Worm (Caenorhabditis elegans): Measurements from ENCODE around the gene npr-34.
A peak's percentile ranks its signal among the peaks of the same experiment; 100 is the strongest.

Gene npr-34

DNA sequence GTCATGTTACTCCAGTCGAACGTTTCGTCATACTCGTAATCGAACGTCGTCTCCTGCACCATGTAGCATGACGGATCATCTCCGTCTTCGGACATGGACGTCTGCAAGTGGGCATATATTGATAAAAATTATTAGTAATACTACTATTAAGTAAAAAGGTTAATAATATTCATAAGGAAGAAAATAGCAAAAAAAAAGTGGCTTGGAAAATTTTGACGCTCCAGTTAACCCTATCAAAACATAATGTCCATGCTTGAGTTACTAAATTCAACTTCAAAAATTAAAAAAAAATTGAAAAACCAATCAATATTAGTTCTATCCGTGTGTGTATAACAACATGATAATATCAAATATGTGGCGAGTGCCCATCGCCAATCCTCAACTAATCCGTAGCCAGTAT, at the start of gene npr-34:
Gene npr-34, minus strand, starts transcription at position 101 of the 400 bp plus-strand sequence.
- TF ChIP-seq ceh-82 (tag; optimal IDR thresholded peaks at IDR 0.05) (no peak), aly-2 (tag; optimal IDR thresholded peaks at IDR 0.05) (no peak), tbx-2 (tag; optimal IDR thresholded peaks at IDR 0.05) (no peak), ceh-8 (GFP tag; optimal IDR thresholded peaks at IDR 0.05) (no peak), mab-9 (GFP tag; IDR thresholded peaks at IDR 0.05) (no peak)

DNA sequence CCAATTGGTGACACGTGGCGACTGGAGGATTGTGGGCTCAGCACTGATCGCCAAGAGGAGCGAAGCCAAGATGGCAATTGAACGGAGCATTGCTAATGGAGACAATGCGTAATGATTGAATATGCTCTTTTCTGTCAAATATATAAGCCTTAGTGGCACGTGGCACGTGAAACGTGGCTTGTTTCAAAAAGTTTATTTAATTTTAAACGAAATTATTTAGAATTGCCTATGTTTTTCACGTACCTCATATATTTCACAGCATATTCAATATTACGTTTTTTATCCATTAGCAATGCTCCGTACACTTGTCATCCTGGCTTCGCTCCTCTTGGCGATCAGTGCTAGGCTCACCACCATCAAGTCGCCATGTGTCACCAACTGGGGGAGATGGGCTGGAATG, 46.9 kb upstream of the npr-34 start, which contains the start of gene Y54E2A.9:
Gene Y54E2A.9, minus strand, starts transcription at position 101 of the 400 bp plus-strand sequence.
- no peak for TF ChIP-seq C16A3.4 (tag; optimal IDR thresholded peaks at IDR 0.05)
- TF ChIP-seq ztf-4 (tag; optimal IDR thresholded peaks at IDR 0.05), result no peak
- TF ChIP-seq C04F5.9 (tag; optimal IDR thresholded peaks at IDR 0.05), result no peak
- no peak for TF ChIP-seq vab-15 (tag; optimal IDR thresholded peaks at IDR 0.05)
- no peak for TF ChIP-seq ceh-88 (GFP tag; IDR thresholded peaks at IDR 0.05)
- TF ChIP-seq lir-3 (tag; optimal IDR thresholded peaks at IDR 0.05; ENCODE audit: poor library complexity), result no peak
- no peak for TF ChIP-seq nhr-20 (tag; optimal IDR thresholded peaks at IDR 0.05)
- TF ChIP-seq xbp-1 (tag; optimal IDR thresholded peaks at IDR 0.05), result no peak
- TF ChIP-seq lin-35 (GFP tag; optimal IDR thresholded peaks at IDR 0.05), result no peak
- TF ChIP-seq grh-1 (GFP tag; IDR thresholded peaks at IDR 0.05), result no peak
- TF ChIP-seq sup-37 (GFP tag; optimal IDR thresholded peaks at IDR 0.05), result no peak
- TF ChIP-seq unc-30 (tag; optimal IDR thresholded peaks at IDR 0.05), result no peak
- no peak for TF ChIP-seq jun-1 (tag; optimal IDR thresholded peaks at IDR 0.05)
- no peak for TF ChIP-seq mab-9 (GFP tag; IDR thresholded peaks at IDR 0.05)
- no peak for TF ChIP-seq nhr-11 (tag; optimal IDR thresholded peaks at IDR 0.05)
- TF ChIP-seq lsy-2 (tag; optimal IDR thresholded peaks at IDR 0.05), result no peak
- TF ChIP-seq lin-15B (tag; optimal IDR thresholded peaks at IDR 0.05), result no peak
- TF ChIP-seq unc-98 (GFP tag; IDR thresholded peaks at IDR 0.05), result no peak

ce11 chrII:14779851-14780250, 40.8 kb upstream of the npr-34 start:
- TF ChIP-seq grh-1 (GFP tag; IDR thresholded peaks at IDR 0.05), result no peak
- no peak for TF ChIP-seq rnt-1 (tag; optimal IDR thresholded peaks at IDR 0.05)
- TF ChIP-seq pag-3 (tag; optimal IDR thresholded peaks at IDR 0.05; ENCODE audit: borderline replicate concordance, insufficient read depth), result no peak
- TF ChIP-seq unc-86 (tag; optimal IDR thresholded peaks at IDR 0.05), result no peak
- TF ChIP-seq efl-3 (GFP tag; optimal IDR thresholded peaks at IDR 0.05), result no peak
- TF ChIP-seq ztf-4 (tag; optimal IDR thresholded peaks at IDR 0.05), result no peak
- TF ChIP-seq efl-1 (optimal IDR thresholded peaks at IDR 0.05), result no peak
- TF ChIP-seq efl-1 (GFP tag; optimal IDR thresholded peaks at IDR 0.05 in 1 of 2), result peak in 1 of 2 experiments; percentile 64
- TF ChIP-seq fkh-10 (GFP tag; optimal IDR thresholded peaks at IDR 0.05), result no peak
- TF ChIP-seq blmp-1 (tag; optimal IDR thresholded peaks at IDR 0.05), result no peak

ce11 chrII:14778092-14778491, 39.0 kb upstream of the npr-34 start, which contains the start of gene Y54E2A.8:
TSS of gene Y54E2A.8 (plus strand) at chrII:14778345.
- TF ChIP-seq fkh-8 (tag; optimal IDR thresholded peaks at IDR 0.05) (no peak), nhr-237 (tag; optimal IDR thresholded peaks at IDR 0.05) (no peak), xbp-1 (tag; optimal IDR thresholded peaks at IDR 0.05) (no peak), nhr-85 (tag) (no peak)

DNA sequence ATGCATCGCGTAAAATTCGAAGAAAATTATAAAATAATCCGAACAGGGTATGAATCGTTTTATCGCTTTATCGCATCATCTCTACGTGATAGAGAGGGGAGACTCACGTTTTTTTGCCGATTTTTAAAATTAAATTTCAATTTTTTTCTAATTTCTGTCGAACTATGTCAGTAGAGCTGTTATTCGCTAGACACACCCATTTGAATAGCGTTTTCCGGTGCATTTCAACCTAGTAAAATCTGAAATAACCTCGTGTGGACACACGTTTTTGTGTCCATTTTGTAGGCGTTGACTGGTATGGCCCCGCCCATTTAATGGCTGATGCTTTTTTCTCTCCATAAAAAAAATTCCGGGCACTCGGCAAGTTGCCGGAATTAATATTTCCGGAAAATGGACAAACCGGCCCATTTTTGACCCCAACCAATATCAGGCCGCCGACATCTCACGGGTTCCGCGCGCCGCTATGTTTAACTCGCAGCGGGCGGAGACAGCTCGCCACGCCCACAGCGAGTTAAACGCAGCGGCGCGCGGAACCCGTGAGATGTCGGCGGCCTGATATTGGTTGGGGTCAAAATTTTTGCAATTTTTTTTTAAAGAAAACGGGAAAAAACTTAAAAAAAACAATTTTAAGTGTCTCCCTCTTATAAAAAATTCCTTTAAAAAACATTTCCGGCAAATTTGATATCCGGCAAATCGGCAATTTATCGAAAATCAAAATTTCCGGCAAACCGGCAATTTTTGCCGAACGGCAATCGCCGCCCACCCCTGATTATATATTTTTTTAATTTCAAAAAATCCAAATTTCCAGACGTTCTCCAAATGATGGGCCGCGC, 34.1 kb upstream of the npr-34 start, which contains the start of gene Y54E2A.7:
Gene Y54E2A.7, minus strand, starts transcription at position 51 of the 833 bp plus-strand sequence.
- TF ChIP-seq swsn-7 (tag; optimal IDR thresholded peaks at IDR 0.05), result no peak
- no peak for TF ChIP-seq jun-1 (tag; optimal IDR thresholded peaks at IDR 0.05)
- no peak for TF ChIP-seq hlh-4 (tag; optimal IDR thresholded peaks at IDR 0.05)
- no peak for TF ChIP-seq mdl-1 (tag; optimal IDR thresholded peaks at IDR 0.05)
- no peak for TF ChIP-seq vab-15 (tag; optimal IDR thresholded peaks at IDR 0.05)
- no peak for TF ChIP-seq xbp-1 (tag; optimal IDR thresholded peaks at IDR 0.05)
- TF ChIP-seq mef-2 (tag; optimal IDR thresholded peaks at IDR 0.05), result no peak
- TF ChIP-seq ceh-8 (GFP tag; optimal IDR thresholded peaks at IDR 0.05), result no peak

Measured in whole organism, L1 larva.